Worm (Caenorhabditis elegans) whole organism, L2 larva: ENCODE results near the gene M05D6.2.

Source experiments
- ama-1 ChIP-seq: fragments of 150-350 bp; optimal IDR thresholded peaks from 2 replicates; lab custom pipeline; 2018; ENCODE audit warnings: inconsistent platforms
- dmd-4 ChIP-seq: sonication (generic microtip); optimal IDR thresholded peaks from 2 replicates; lab custom pipeline; 2017; ENCODE audit warnings: missing biosample characterization, missing genetic modification characterization
- egl-27 ChIP-seq: sonication (generic microtip); optimal IDR thresholded peaks from 3 replicates; lab custom pipeline; 2017; ENCODE audit warnings: missing biosample characterization, missing genetic modification reagents, missing genetic modification characterization
- lin-13 ChIP-seq: fragments of 150-350 bp; optimal IDR thresholded peaks from 2 replicates; lab custom pipeline; 2014; ENCODE audit warnings: missing biosample characterization, missing genetic modification reagents, missing genetic modification characterization
- nhr-10 ChIP-seq: sonication (generic microtip); optimal IDR thresholded peaks from 2 replicates; lab custom pipeline; 2017; ENCODE audit warnings: missing biosample characterization, missing genetic modification characterization
- ztf-1 ChIP-seq: fragments of 200-800 bp; sonication (Bioruptor generic); conservative IDR thresholded peaks from 2 replicates; pipeline ENCODE4 v1.3.6; 2022; ENCODE audit warnings: missing genetic modification characterization, missing compliant biosample characterization

- no peak for TF ChIP-seq dmd-4
- no peak for TF ChIP-seq ztf-1 (GFP tag; lab: Robert Waterston, UW)
- no peak for TF ChIP-seq nhr-10 (tag; lab: Kevin White, UChicago)
- TF ChIP-seq egl-27 (tag; lab: Kevin White, UChicago): no peak
- no peak for TF ChIP-seq ama-1 (lab: Kevin White, UChicago)
- no peak for TF ChIP-seq lin-13 (GFP tag; lab: Kevin White, UChicago)
Observed at ce11 chrII:8431954-8432353, 36.0 kb upstream of the M05D6.2 start, which contains the start of gene acp-2.
